Fruit fly (Drosophila melanogaster) whole organism, embryonic: ENCODE data around the gene CG9222.

Experiments used
- ATbp ChIP-seq: fragments of 200-800 bp; sonication (Bioruptor generic); optimal IDR thresholded peaks from 2 replicates; lab custom pipeline; 2017; ENCODE audit warnings: missing biosample characterization, mild to moderate bottlenecking, missing genetic modification characterization, missing genetic modification reagents
- Abd-B ChIP-seq: fragments of 200-800 bp; sonication (Bioruptor generic); optimal IDR thresholded peaks from 2 replicates; lab custom pipeline; 2018; ENCODE audit warnings: missing biosample characterization, mild to moderate bottlenecking, missing genetic modification characterization, moderate library complexity
- CG10462 ChIP-seq: fragments of 200-800 bp; sonication (Bioruptor generic); optimal IDR thresholded peaks from 2 replicates; lab custom pipeline; 2016; ENCODE audit warnings: missing biosample characterization, missing genetic modification characterization
- CG11723 ChIP-seq: fragments of 200-800 bp; sonication (Bioruptor generic); optimal IDR thresholded peaks from 2 replicates; lab custom pipeline; 2017; ENCODE audit warnings: missing biosample characterization, mild to moderate bottlenecking, missing genetic modification characterization
- CG17568 ChIP-seq: fragments of 200-800 bp; sonication (Bioruptor generic); optimal IDR thresholded peaks from 2 replicates; lab custom pipeline; 2018; ENCODE audit warnings: missing biosample characterization, mild to moderate bottlenecking, missing genetic modification characterization, moderate library complexity
- CG17829 ChIP-seq: fragments of 200-800 bp; optimal IDR thresholded peaks from 2 replicates; lab custom pipeline; 2019; ENCODE audit warnings: missing biosample characterization, mild to moderate bottlenecking, missing genetic modification characterization, moderate library complexity
- CG18619 ChIP-seq: fragments of 200-800 bp; sonication (Bioruptor generic); optimal IDR thresholded peaks from 3 replicates; lab custom pipeline; 2017; ENCODE audit warnings: missing biosample characterization, mild to moderate bottlenecking, missing genetic modification characterization
- CG2202 ChIP-seq: fragments of 200-800 bp; sonication (Bioruptor generic); optimal IDR thresholded peaks from 2 replicates; lab custom pipeline; 2018; ENCODE audit warnings: missing biosample characterization, mild to moderate bottlenecking, missing genetic modification characterization
- CG2712 ChIP-seq: fragments of 200-800 bp; optimal IDR thresholded peaks from 3 replicates; lab custom pipeline; 2019; ENCODE audit warnings: missing biosample characterization, mild to moderate bottlenecking, missing genetic modification characterization, moderate library complexity
- CG32767 ChIP-seq: fragments of 200-800 bp; sonication (Bioruptor generic); IDR thresholded peaks from 2 replicates; pipeline ENCODE4 v1.3.6; 2022; ENCODE audit warnings: missing biosample characterization, missing genetic modification characterization
- CG34422 ChIP-seq: fragments of 200-800 bp; sonication (Bioruptor generic); IDR thresholded peaks from 3 replicates; pipeline ENCODE4 v1.3.6; 2022; ENCODE audit warnings: missing biosample characterization, missing genetic modification characterization
- CG7839 ChIP-seq: fragments of 200-800 bp; sonication (Bioruptor generic); optimal IDR thresholded peaks from 3 replicates; lab custom pipeline; 2018; ENCODE audit warnings: missing biosample characterization, mild to moderate bottlenecking, missing genetic modification characterization, moderate library complexity
- CHES-1-like ChIP-seq: fragments of 200-800 bp; sonication (Bioruptor generic); optimal IDR thresholded peaks from 2 replicates; lab custom pipeline; 2016; ENCODE audit warnings: missing biosample characterization, missing genetic modification characterization
- D19B ChIP-seq: fragments of 200-800 bp; sonication (Bioruptor generic); optimal IDR thresholded peaks from 2 replicates; lab custom pipeline; 2017; ENCODE audit warnings: missing biosample characterization, mild to moderate bottlenecking, missing genetic modification characterization
- Dek ChIP-seq: fragments of 200-800 bp; sonication (Bioruptor generic); optimal IDR thresholded peaks from 3 replicates; lab custom pipeline; 2019; ENCODE audit warnings: missing biosample characterization, mild to moderate bottlenecking, missing genetic modification characterization, moderate library complexity
- Gsc ChIP-seq: fragments of 200-800 bp; sonication (Bioruptor generic); IDR thresholded peaks from 2 replicates; pipeline ENCODE4 v1.3.6; 2022; ENCODE audit warnings: missing biosample characterization, missing genetic modification characterization
- Gug ChIP-seq: fragments of 200-800 bp; sonication (Bioruptor generic); IDR thresholded peaks from 4 replicates; pipeline ENCODE4 v1.3.6; 2022; ENCODE audit warnings: missing biosample characterization, missing genetic modification characterization
- HmgZ ChIP-seq: fragments of 200-800 bp; sonication (Bioruptor generic); optimal IDR thresholded peaks from 2 replicates; lab custom pipeline; 2018; ENCODE audit warnings: missing biosample characterization, mild to moderate bottlenecking, missing genetic modification characterization
- Hr78 ChIP-seq, 2 experiments: fragments of 200-800 bp in 1 of 2; fragments of >200 bp in 1 of 2; sonication (Bioruptor generic) in 1 of 2; optimal IDR thresholded peaks; 2 replicates each; lab custom pipeline; 2017 to 2019; ENCODE audit warnings: missing biosample characterization in 2 of 2, missing genetic modification characterization in 2 of 2, mild to moderate bottlenecking in 1 of 2, moderate library complexity in 1 of 2
- Opbp ChIP-seq: fragments of 200-800 bp; sonication (Bioruptor generic); IDR thresholded peaks from 3 replicates; pipeline ENCODE4 v1.3.6; 2022; ENCODE audit warnings: missing biosample characterization, missing genetic modification characterization; ENCODE audit not compliant: partially characterized antibody
- Xbp1 ChIP-seq: fragments of 200-800 bp; sonication (Bioruptor generic); optimal IDR thresholded peaks from 3 replicates; lab custom pipeline; 2016; ENCODE audit warnings: missing biosample characterization, mild to moderate bottlenecking, missing genetic modification characterization
- ab ChIP-seq: fragments of 200-800 bp; sonication (Bioruptor generic); optimal IDR thresholded peaks from 2 replicates; lab custom pipeline; 2016; ENCODE audit warnings: missing biosample characterization, missing genetic modification characterization
- bab2 ChIP-seq: fragments of 200-800 bp; sonication (Bioruptor generic); optimal IDR thresholded peaks from 2 replicates; lab custom pipeline; 2016; ENCODE audit warnings: missing biosample characterization, missing genetic modification characterization
- bbx ChIP-seq: fragments of 200-800 bp; sonication (Bioruptor generic); IDR thresholded peaks from 2 replicates; pipeline ENCODE4 v1.3.6; 2022; ENCODE audit warnings: missing biosample characterization, missing genetic modification characterization; ENCODE audit not compliant: partially characterized antibody
- dysf ChIP-seq: fragments of 200-800 bp; sonication (Bioruptor generic); IDR thresholded peaks from 3 replicates; pipeline ENCODE4 v1.3.6; 2022; ENCODE audit warnings: missing biosample characterization, missing genetic modification characterization
- en ChIP-seq: fragments of 200-800 bp; sonication (Bioruptor generic); optimal IDR thresholded peaks from 2 replicates; lab custom pipeline; 2016; ENCODE audit warnings: missing biosample characterization, missing genetic modification characterization
- fd64A ChIP-seq: fragments of 200-800 bp; sonication (Bioruptor generic); optimal IDR thresholded peaks from 3 replicates; lab custom pipeline; 2018; ENCODE audit warnings: missing biosample characterization, mild to moderate bottlenecking, missing genetic modification characterization
- ftz-f1 ChIP-seq: fragments of 200-800 bp; sonication (Bioruptor generic); optimal IDR thresholded peaks from 2 replicates; lab custom pipeline; 2016; ENCODE audit warnings: missing biosample characterization, missing genetic modification characterization
- gce ChIP-seq: fragments of 200-800 bp; sonication (Bioruptor generic); IDR thresholded peaks from 3 replicates; pipeline ENCODE4 v1.3.6; 2022; ENCODE audit warnings: missing biosample characterization, missing genetic modification characterization
- lbe ChIP-seq: fragments of 200-800 bp; sonication (Bioruptor generic); optimal IDR thresholded peaks from 2 replicates; lab custom pipeline; 2016; ENCODE audit warnings: missing biosample characterization, mild to moderate bottlenecking, missing genetic modification characterization
- lmd ChIP-seq: fragments of 200-800 bp; sonication (Bioruptor generic); IDR thresholded peaks from 2 replicates; pipeline ENCODE4 v1.3.6; 2022; ENCODE audit warnings: missing biosample characterization, missing genetic modification characterization
- nerfin-1 ChIP-seq: fragments of 200-800 bp; sonication (Bioruptor generic); optimal IDR thresholded peaks from 3 replicates; lab custom pipeline; 2019; ENCODE audit warnings: missing biosample characterization, mild to moderate bottlenecking, missing genetic modification characterization, moderate library complexity
- oc ChIP-seq: fragments of 200-800 bp; sonication (Bioruptor generic); optimal IDR thresholded peaks from 2 replicates; lab custom pipeline; 2018; ENCODE audit warnings: missing biosample characterization, mild to moderate bottlenecking, missing genetic modification characterization, moderate library complexity
- p53 ChIP-seq: fragments of 200-800 bp; sonication (Bioruptor generic); optimal IDR thresholded peaks from 2 replicates; lab custom pipeline; 2016; ENCODE audit warnings: missing biosample characterization, missing genetic modification characterization
- peb ChIP-seq: fragments of 200-800 bp; sonication (Bioruptor generic); IDR thresholded peaks from 2 replicates; pipeline ENCODE4 v1.3.6; 2022; ENCODE audit warnings: missing biosample characterization, missing genetic modification characterization
- phol ChIP-seq: fragments of 200-800 bp; sonication (Bioruptor generic); optimal IDR thresholded peaks from 3 replicates; lab custom pipeline; 2018; ENCODE audit warnings: missing biosample characterization, mild to moderate bottlenecking, missing genetic modification characterization, moderate library complexity
- seq ChIP-seq: fragments of 200-800 bp; sonication (Bioruptor generic); IDR thresholded peaks from 2 replicates; pipeline ENCODE4 v1.3.6; 2022; ENCODE audit warnings: missing biosample characterization, missing genetic modification characterization
- sim ChIP-seq: fragments of 200-800 bp; sonication (Bioruptor generic); IDR thresholded peaks from 2 replicates; pipeline ENCODE4 v1.3.6; 2022; ENCODE audit warnings: missing biosample characterization, missing genetic modification characterization
- slp2 ChIP-seq: fragments of 200-800 bp; sonication (Bioruptor generic); optimal IDR thresholded peaks from 2 replicates; lab custom pipeline; 2016; ENCODE audit warnings: missing biosample characterization, missing genetic modification characterization
- sob ChIP-seq: fragments of 200-800 bp; sonication (Bioruptor generic); IDR thresholded peaks from 2 replicates; pipeline ENCODE4 v1.3.6; 2022; ENCODE audit warnings: missing biosample characterization, missing genetic modification characterization
- tio ChIP-seq: fragments of 200-800 bp; sonication (Bioruptor generic); optimal IDR thresholded peaks from 2 replicates; lab custom pipeline; 2017; ENCODE audit warnings: missing biosample characterization, missing genetic modification characterization, inconsistent platforms
- twi ChIP-seq: fragments of 200-800 bp; optimal IDR thresholded peaks from 2 replicates; lab custom pipeline; 2019; ENCODE audit warnings: missing biosample characterization, mild to moderate bottlenecking, missing genetic modification characterization, moderate library complexity
- wor ChIP-seq: fragments of 200-800 bp; sonication (Bioruptor generic); IDR thresholded peaks from 2 replicates; pipeline ENCODE4 v1.3.6; 2022; ENCODE audit warnings: missing biosample characterization, missing genetic modification characterization

The CG9222 gene

dm6 chr2L:6090786-6091716, 39.8 kb upstream of the CG9222 start, which contains the start of gene CG45075 (continued):
- TF ChIP-seq fd64A = peak; percentile 1
- TF ChIP-seq Gug (GFP tag; lab: Robert Waterston, UW) = no peak
- 0 out of 2 replicates have a peak, but pooled peaks have one; percentile 25 for TF ChIP-seq seq (GFP tag; lab: Robert Waterston, UW)
- TF ChIP-seq twi = no peak
- no peak for TF ChIP-seq CG18619
- no peak for TF ChIP-seq CG17568 (GFP tag; lab: Kevin White, UChicago)
- TF ChIP-seq lbe (GFP tag; lab: Kevin White, UChicago) = no peak
- peak; percentile 10 for TF ChIP-seq HmgZ
- TF ChIP-seq ab (GFP tag; lab: Kevin White, UChicago) = no peak
- no peak for TF ChIP-seq ftz-f1 (GFP tag; lab: Kevin White, UChicago)
- peak; percentile 35 for TF ChIP-seq CG2202 (tag; lab: Kevin White, UChicago)
- TF ChIP-seq D19B (GFP tag; lab: Kevin White, UChicago) = no peak
- peak; percentile 38 for TF ChIP-seq nerfin-1
- TF ChIP-seq Opbp (GFP tag; lab: Robert Waterston, UW) = peak; percentile 18; the same call in 1 of the 3 replicates
- peak; percentile 23 for TF ChIP-seq CG17829 (tag; lab: Kevin White, UChicago)
- TF ChIP-seq gce = no peak
- TF ChIP-seq Dek (tag; lab: Kevin White, UChicago) = no peak
- no peak for TF ChIP-seq Gsc (GFP tag; lab: Robert Waterston, UW)
- TF ChIP-seq sob (GFP tag; lab: Robert Waterston, UW) = no peak
- no peak for TF ChIP-seq p53 (GFP tag; lab: Kevin White, UChicago)
- TF ChIP-seq en (GFP tag; lab: Kevin White, UChicago) = no peak
- TF ChIP-seq CG34422 = 0 out of 3 replicates have a peak, but pooled peaks have one; percentile 37
- TF ChIP-seq Abd-B (GFP tag; lab: Kevin White, UChicago) = no peak
- TF ChIP-seq CHES-1-like (GFP tag; lab: Kevin White, UChicago) = no peak
- TF ChIP-seq bab2 (GFP tag; lab: Kevin White, UChicago) = no peak
- no peak for TF ChIP-seq CG11723
- TF ChIP-seq wor (GFP tag; lab: Robert Waterston, UW) = no peak
- TF ChIP-seq CG7839 (tag; lab: Kevin White, UChicago) = no peak
- peak in 1 of 2 experiments; percentile 69 for TF ChIP-seq Hr78 (GFP tag; optimal IDR thresholded peaks at IDR 0.05; lab: Kevin White, UChicago)
- peak; percentile 27; the same call in 1 of the 2 replicates for TF ChIP-seq bbx (GFP tag; lab: Robert Waterston, UW)
- TF ChIP-seq dysf (GFP tag; lab: Robert Waterston, UW) = no peak
- no peak for TF ChIP-seq sim (GFP tag; lab: Robert Waterston, UW)
- TF ChIP-seq CG10462 (GFP tag; lab: Kevin White, UChicago) = no peak
- TF ChIP-seq CG2712 (tag; lab: Kevin White, UChicago) = no peak
- TF ChIP-seq slp2 = no peak
- no peak for TF ChIP-seq CG32767 (GFP tag; lab: Robert Waterston, UW)
- TF ChIP-seq phol (tag; lab: Kevin White, UChicago) = no peak
- TF ChIP-seq peb (GFP tag; lab: Robert Waterston, UW) = no peak
- TF ChIP-seq lmd = no peak
- TF ChIP-seq ATbp (GFP tag; lab: Kevin White, UChicago) = no peak
- TF ChIP-seq tio (GFP tag; lab: Kevin White, UChicago) = no peak
- no peak for TF ChIP-seq Xbp1 (GFP tag; lab: Kevin White, UChicago)
- TF ChIP-seq oc (tag; lab: Kevin White, UChicago) = no peak
